Fruit fly (Drosophila melanogaster): ENCODE data around the gene BBS8.

Gene BBS8

DNA sequence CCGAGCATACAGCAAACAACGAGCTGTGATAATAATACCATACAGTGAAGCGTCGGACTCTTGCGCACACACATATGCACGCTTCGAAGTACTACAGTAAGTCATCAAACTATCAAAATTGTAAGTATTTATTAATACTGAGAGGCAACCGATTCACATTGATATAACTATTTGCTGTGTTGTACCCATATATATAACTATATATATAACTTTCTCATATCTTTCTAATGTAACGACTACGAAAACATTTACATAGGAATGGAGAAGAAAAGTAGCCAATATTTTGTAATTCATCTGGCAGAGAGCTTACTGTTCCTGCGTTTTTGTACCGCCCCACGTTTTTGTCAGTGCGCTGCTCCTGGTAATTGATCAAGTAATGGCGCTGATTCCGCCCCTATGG lies 9.7 kb upstream of the BBS8 start (continued):
- no peak for TF ChIP-seq CG7368 (GFP tag; optimal IDR thresholded peaks at IDR 0.05)
- no peak for TF ChIP-seq CG6276 (GFP tag; optimal IDR thresholded peaks at IDR 0.05)
- no peak for TF ChIP-seq Blimp-1 (GFP tag; optimal IDR thresholded peaks at IDR 0.05)
- TF ChIP-seq CG6163 (GFP tag; IDR thresholded peaks at IDR 0.05), result no peak
- no peak for TF ChIP-seq CG16779 (tag; optimal IDR thresholded peaks at IDR 0.05)
- TF ChIP-seq cyc (GFP tag; optimal IDR thresholded peaks at IDR 0.05), result no peak
- peak; percentile 22 for TF ChIP-seq fd59A (GFP tag; optimal IDR thresholded peaks at IDR 0.05)
- no peak for TF ChIP-seq Eip78C (GFP tag)

DNA sequence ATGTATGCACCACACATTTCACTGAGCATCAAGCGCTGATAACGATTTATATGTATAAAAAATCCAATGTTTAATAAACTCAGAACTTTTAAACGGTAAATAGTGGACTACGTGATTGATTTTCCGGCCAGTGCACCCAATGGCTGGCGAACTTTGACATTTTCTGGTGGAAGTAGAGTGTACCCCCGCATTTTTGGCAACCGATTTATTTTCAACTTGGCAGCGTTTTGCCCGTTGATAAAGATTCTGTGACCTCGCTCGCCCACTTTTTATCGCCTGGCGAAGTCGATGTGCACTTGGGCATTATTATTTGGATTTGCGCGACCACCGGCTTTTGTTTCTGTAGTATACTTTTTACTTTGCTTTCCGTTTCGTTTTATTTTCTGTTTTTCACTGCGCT lies 8.8 kb upstream of the BBS8 start:
- TF ChIP-seq CG6163 (GFP tag; IDR thresholded peaks at IDR 0.05) (0 out of 3 replicates have a peak, but pooled peaks have one; percentile 5), svp (GFP tag) (peak; percentile 94), Sox102F (GFP tag; optimal IDR thresholded peaks at IDR 0.05) (no peak)

DNA sequence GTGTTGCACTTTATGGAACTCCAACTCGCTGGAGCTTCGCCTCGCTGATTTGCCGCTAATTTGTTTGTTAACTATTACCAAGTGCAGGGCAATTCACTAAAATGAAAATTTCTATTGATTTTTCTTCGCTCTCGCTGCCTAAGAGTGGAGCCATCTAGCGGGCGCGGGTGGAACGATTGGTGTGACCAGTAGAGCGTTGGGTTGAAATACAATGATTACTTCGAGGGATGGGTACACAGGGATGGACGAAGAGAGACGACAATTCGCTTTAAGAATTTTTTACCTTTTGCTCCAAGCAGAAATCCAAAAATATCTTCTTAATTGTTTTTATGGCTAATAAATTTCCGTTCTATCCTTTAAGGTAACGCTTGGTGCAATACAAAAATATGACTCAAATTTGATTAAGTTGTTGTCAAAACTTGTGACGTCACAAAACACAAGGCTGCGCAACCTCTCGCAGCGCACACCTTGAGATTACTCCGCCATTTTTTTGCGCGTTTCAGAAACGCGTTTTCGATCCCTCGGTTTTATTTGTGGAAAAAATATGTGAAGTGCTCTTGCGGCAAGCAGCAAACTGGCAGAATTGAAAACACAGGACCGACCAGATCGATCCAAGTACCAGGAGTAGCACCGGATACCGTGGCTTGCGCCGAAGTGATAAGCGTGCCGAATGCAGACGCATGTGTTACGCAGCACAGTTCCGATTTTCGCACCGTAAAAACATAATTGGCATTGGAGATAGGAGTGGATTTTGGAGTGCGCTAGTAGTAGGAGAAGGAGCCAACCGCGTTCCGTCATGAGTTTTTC lies 7.9 kb upstream of the BBS8 start, which contains the start of the genes AP-2alpha and ebi:
Gene AP-2alpha, minus strand, starts transcription at position 185 of the 807 bp plus-strand sequence.
Gene ebi, plus strand, starts transcription at position 475 of the 807 bp plus-strand sequence.
- TF ChIP-seq Eip75B (GFP tag; optimal IDR thresholded peaks at IDR 0.05) (peak; percentile 89), eg (GFP tag; IDR thresholded peaks at IDR 0.05) (peak; percentile 84), dac (GFP tag; optimal IDR thresholded peaks at IDR 0.05) (peak; percentile 86), CG11762 (GFP tag; optimal IDR thresholded peaks at IDR 0.05; ENCODE audit: insufficient read depth) (peak; percentile 62), dsx (GFP tag; optimal IDR thresholded peaks at IDR 0.05; ENCODE audit: poor library complexity, severe bottlenecking) (peak; percentile 71), CG3032 (tag; optimal IDR thresholded peaks at IDR 0.05) (peak; percentile 85), CG31627 (GFP tag; optimal IDR thresholded peaks at IDR 0.05) (peak; percentile 97), CG32006 (GFP tag; optimal IDR thresholded peaks at IDR 0.05) (peak; percentile 88), achi (GFP tag; optimal IDR thresholded peaks at IDR 0.05) (peak; percentile 87), Sox102F (GFP tag; optimal IDR thresholded peaks at IDR 0.05) (peak; percentile 89), Ets96B (tag; optimal IDR thresholded peaks at IDR 0.05) (peak; percentile 72), salr (GFP tag; optimal IDR thresholded peaks at IDR 0.05) (peak; percentile 47 to 78), OdsH (GFP tag; optimal IDR thresholded peaks at IDR 0.05) (peak; percentile 91), CG15336 (GFP tag; IDR thresholded peaks at IDR 0.05) (peak; percentile 77), svp (GFP tag) (peak; percentile 96), CG6792 (GFP tag; optimal IDR thresholded peaks at IDR 0.05) (peak; percentile 84), fkh (GFP tag; optimal IDR thresholded peaks at IDR 0.05) (peak; percentile 79), fd59A (GFP tag; optimal IDR thresholded peaks at IDR 0.05) (peak; percentile 78), Hr39 (GFP tag; optimal IDR thresholded peaks at IDR 0.05) (peak; percentile 96), CG11294 (GFP tag; IDR thresholded peaks at IDR 0.05) (peak; percentile 58; the same call in 1 of the 2 replicates), CG1621 (tag; optimal IDR thresholded peaks at IDR 0.05) (peak; percentile 74), Ets21C (GFP tag; optimal IDR thresholded peaks at IDR 0.05) (peak; percentile 93), Sox14 (GFP tag; optimal IDR thresholded peaks at IDR 0.05) (peak; percentile 92), Blimp-1 (GFP tag; optimal IDR thresholded peaks at IDR 0.05) (peak; percentile 38), CG4318 (GFP tag; optimal IDR thresholded peaks at IDR 0.05) (no peak), lz (GFP tag; optimal IDR thresholded peaks at IDR 0.05) (peak; percentile 94), vri (GFP tag; optimal IDR thresholded peaks at IDR 0.05) (peak; percentile 74), Gug (GFP tag; IDR thresholded peaks at IDR 0.05) (peak; percentile 64), CG8119 (GFP tag; IDR thresholded peaks at IDR 0.05) (peak; percentile 83), CG6854 (GFP tag; optimal IDR thresholded peaks at IDR 0.05) (peak; percentile 4), CG9139 (GFP tag; optimal IDR thresholded peaks at IDR 0.05) (peak; percentile 37), Lpt (GFP tag; optimal IDR thresholded peaks at IDR 0.05) (peak; percentile 72), Smox (GFP tag; optimal IDR thresholded peaks at IDR 0.05) (no peak), CG11902 (GFP tag; optimal IDR thresholded peaks at IDR 0.05) (peak; percentile 90), spab (GFP tag; optimal IDR thresholded peaks at IDR 0.05) (peak; percentile 48), CG10669 (GFP tag; optimal IDR thresholded peaks at IDR 0.05) (peak; percentile 61), CG6163 (GFP tag; IDR thresholded peaks at IDR 0.05) (peak; percentile 80), CG7368 (GFP tag; optimal IDR thresholded peaks at IDR 0.05) (peak; percentile 67), CG6276 (GFP tag; optimal IDR thresholded peaks at IDR 0.05) (no peak), CG8319 (GFP tag; optimal IDR thresholded peaks at IDR 0.05) (peak; percentile 71), CG16779 (tag; optimal IDR thresholded peaks at IDR 0.05) (no peak), Eip78C (GFP tag) (peak; percentile 95), CG3919 (GFP tag; optimal IDR thresholded peaks at IDR 0.05) (peak; percentile 82), Hr4 (GFP tag; optimal IDR thresholded peaks at IDR 0.05) (peak; percentile 88)

All from whole organism, prepupa.